Worm (Caenorhabditis elegans) whole organism, young adult: ENCODE data around the gene ZK637.14.

ENCODE experiments used
- lin-54 ChIP-seq: fragments of 200-800 bp; sonication (Bioruptor generic); optimal IDR thresholded peaks from 2 replicates; lab custom pipeline; 2018; ENCODE audit warnings: mild to moderate bottlenecking, missing genetic modification characterization, missing compliant biosample characterization
- xnd-1 ChIP-seq: sonication (generic microtip); optimal IDR thresholded peaks from 2 replicates; lab custom pipeline; 2016; ENCODE audit warnings: missing genotype, missing genetic modification reagents, missing genetic modification characterization, missing compliant biosample characterization

DNA sequence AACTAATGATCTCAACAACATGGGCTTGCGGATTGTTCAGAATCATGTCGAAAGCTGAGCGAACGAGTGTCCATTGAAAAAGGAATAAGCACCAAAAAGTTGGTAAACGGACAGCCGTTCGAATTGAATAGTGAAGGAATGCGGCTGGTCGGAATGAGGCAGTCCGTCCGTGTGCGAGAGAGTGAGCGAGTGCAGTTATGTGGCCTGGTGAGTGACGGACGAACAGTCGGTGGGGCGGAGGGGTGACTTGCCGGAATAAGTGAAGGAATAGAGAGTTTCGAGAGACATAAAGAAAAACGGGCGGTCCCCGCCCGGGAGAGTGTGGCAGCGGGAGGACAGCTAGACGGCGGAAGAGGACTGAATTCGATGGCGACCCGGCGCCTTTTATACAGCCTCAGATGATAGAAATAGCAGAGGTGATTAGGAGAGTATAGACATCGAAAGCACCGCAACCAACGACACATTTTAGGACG lies 23.6 kb downstream of the ZK637.14 start:
- TF ChIP-seq xnd-1 (tag; lab: Kevin White, UChicago) (no peak), lin-54 (GFP tag; lab: Kevin White, UChicago) (peak; percentile 57)
